Fruit fly (Drosophila melanogaster): Measurements from ENCODE around the gene CG10588.
A peak's percentile ranks its signal among the peaks of the same experiment; 100 is the strongest.

The CG10588 gene

dm6 chr3L:20923030-20923591 lies 33.6 kb upstream of the CG10588 start (continued):
- TF ChIP-seq pita (GFP tag; optimal IDR thresholded peaks at IDR 0.05) = no peak
- no peak for TF ChIP-seq CG9437 (GFP tag; optimal IDR thresholded peaks at IDR 0.05)
- no peak for TF ChIP-seq sob (GFP tag; IDR thresholded peaks at IDR 0.05)
- TF ChIP-seq CG6272 (GFP tag; IDR thresholded peaks at IDR 0.05) = no peak
- peak; percentile 11 for TF ChIP-seq CG6813 (GFP tag; optimal IDR thresholded peaks at IDR 0.05)
- TF ChIP-seq C15 (GFP tag; IDR thresholded peaks at IDR 0.05) = no peak
- 0 out of 3 replicates have a peak, but pooled peaks have one; percentile 49 for TF ChIP-seq Optix (GFP tag; IDR thresholded peaks at IDR 0.05)
- peak; percentile 34 for TF ChIP-seq btn (GFP tag; optimal IDR thresholded peaks at IDR 0.05)
- TF ChIP-seq Ets65A (GFP tag) = peak; percentile 60
- TF ChIP-seq CG10267 (tag; optimal IDR thresholded peaks at IDR 0.05) = peak; percentile 58
- no peak for TF ChIP-seq CG15011 (GFP tag; optimal IDR thresholded peaks at IDR 0.05)
- TF ChIP-seq CG9817 (tag; optimal IDR thresholded peaks at IDR 0.05) = no peak
- no peak for TF ChIP-seq CG7928 (GFP tag; optimal IDR thresholded peaks at IDR 0.05)
- TF ChIP-seq Nf-YB (GFP tag; optimal IDR thresholded peaks at IDR 0.05) = no peak
- no peak for TF ChIP-seq CG8089 (GFP tag; optimal IDR thresholded peaks at IDR 0.05)
- TF ChIP-seq CG11398 (GFP tag; optimal IDR thresholded peaks at IDR 0.05) = peak; percentile 18
- TF ChIP-seq fu2 (GFP tag; optimal IDR thresholded peaks at IDR 0.05) = no peak
- no peak for TF ChIP-seq CG2129 (GFP tag; IDR thresholded peaks at IDR 0.05; ENCODE audit: partially characterized antibody)
- peak; percentile 6 for TF ChIP-seq tx (GFP tag; optimal IDR thresholded peaks at IDR 0.05)
- no peak for TF ChIP-seq sna (GFP tag; IDR thresholded peaks at IDR 0.05; ENCODE audit: partially characterized antibody)
- no peak for TF ChIP-seq Tbp (GFP tag; optimal IDR thresholded peaks at IDR 0.05)
- TF ChIP-seq CG31365 (tag; optimal IDR thresholded peaks at IDR 0.05) = no peak
- peak; percentile 67 for TF ChIP-seq Ssrp (tag; optimal IDR thresholded peaks at IDR 0.05)
- TF ChIP-seq lilli (GFP tag; optimal IDR thresholded peaks at IDR 0.05) = peak; percentile 42
- TF ChIP-seq CG12391 (tag; optimal IDR thresholded peaks at IDR 0.05) = peak; percentile 61
- TF ChIP-seq Doc3 (GFP tag; IDR thresholded peaks at IDR 0.05; ENCODE audit: partially characterized antibody) = no peak
- TF ChIP-seq NfI (GFP tag; optimal IDR thresholded peaks at IDR 0.05) = no peak
- peak; percentile 5 for TF ChIP-seq Myb (GFP tag; optimal IDR thresholded peaks at IDR 0.05)
- TF ChIP-seq CG11723 (GFP tag; optimal IDR thresholded peaks at IDR 0.05) = no peak
- TF ChIP-seq usp (GFP tag; optimal IDR thresholded peaks at IDR 0.05) = no peak
- peak; percentile 10 for TF ChIP-seq CG10462 (GFP tag; optimal IDR thresholded peaks at IDR 0.05)
- TF ChIP-seq eyg (GFP tag; optimal IDR thresholded peaks at IDR 0.05) = no peak
- no peak for TF ChIP-seq CG42726 (GFP tag; IDR thresholded peaks at IDR 0.05; ENCODE audit: partially characterized antibody)
- TF ChIP-seq ems (GFP tag; optimal IDR thresholded peaks at IDR 0.05) = peak; percentile 18
- no peak for TF ChIP-seq sug (tag; optimal IDR thresholded peaks at IDR 0.05)
- peak; percentile 61 for TF ChIP-seq D19A (tag; optimal IDR thresholded peaks at IDR 0.05)
- no peak for TF ChIP-seq CG10565 (GFP tag; optimal IDR thresholded peaks at IDR 0.05)
- TF ChIP-seq Antp (GFP tag; optimal IDR thresholded peaks at IDR 0.05) = peak; percentile 2
- TF ChIP-seq CG9932 (GFP tag; IDR thresholded peaks at IDR 0.05) = no peak
- TF ChIP-seq HLH3B (GFP tag; IDR thresholded peaks at IDR 0.05) = peak; percentile 32; the same call in 1 of the 2 replicates
- no peak for TF ChIP-seq cwo (GFP tag; optimal IDR thresholded peaks at IDR 0.05)
- TF ChIP-seq al (GFP tag; IDR thresholded peaks at IDR 0.05) = no peak
- TF ChIP-seq gro (GFP tag; optimal IDR thresholded peaks at IDR 0.05) = no peak
- peak; percentile 54 for TF ChIP-seq CG7839 (tag; optimal IDR thresholded peaks at IDR 0.05)
- TF ChIP-seq vvl (GFP tag; IDR thresholded peaks at IDR 0.05) = peak; percentile 51; the same call in 1 of the 2 replicates
- no peak for TF ChIP-seq pho (GFP tag; optimal IDR thresholded peaks at IDR 0.05)
- TF ChIP-seq vnd (GFP tag; IDR thresholded peaks at IDR 0.05; ENCODE audit: partially characterized antibody) = no peak
- no peak for TF ChIP-seq HLHmδ (GFP tag; optimal IDR thresholded peaks at IDR 0.05)
- TF ChIP-seq TFAM (GFP tag; optimal IDR thresholded peaks at IDR 0.05) = no peak
- peak; percentile 20 for TF ChIP-seq ewg (GFP tag; optimal IDR thresholded peaks at IDR 0.05)

Data from whole organism, embryonic.